Fruit fly (Drosophila melanogaster): ENCODE measurements around the gene CG10646.
A peak's percentile ranks its signal among the peaks of the same experiment; 100 is the strongest.

CG10646 gene

DNA sequence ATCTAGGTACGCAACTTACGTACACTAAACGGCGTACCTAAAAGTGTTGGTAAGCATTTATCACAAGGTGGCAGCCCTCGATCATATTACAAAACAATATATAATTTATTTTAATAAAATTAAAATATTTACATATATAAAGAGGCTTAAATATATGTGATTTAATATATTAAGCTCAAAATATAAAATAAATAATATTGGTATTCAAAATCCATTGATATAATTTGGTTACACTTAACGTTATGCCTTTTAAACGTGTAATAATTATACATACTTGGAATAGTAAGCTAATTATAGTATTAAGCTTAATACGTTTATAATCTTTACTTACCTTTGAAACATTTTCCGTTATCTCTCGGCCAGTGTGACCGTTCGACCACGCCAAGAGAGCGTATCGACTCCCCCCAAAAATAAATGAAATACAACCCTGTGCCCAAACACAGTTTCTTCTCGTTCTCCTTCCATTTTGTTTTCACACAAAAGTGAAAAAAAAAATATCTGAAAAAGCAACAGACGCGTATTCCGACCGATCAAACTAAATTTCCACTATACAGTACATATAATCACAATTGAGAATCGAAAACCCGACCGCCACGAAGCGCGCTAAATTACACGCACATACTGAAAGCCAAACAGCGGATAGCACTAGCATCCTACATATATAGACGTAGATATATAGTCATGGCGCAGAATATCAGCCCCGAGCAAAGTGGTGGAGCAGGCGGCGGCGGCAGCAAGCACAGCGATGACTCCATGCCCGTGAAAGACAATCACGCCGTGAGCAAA is at the start of gene CG10646, which contains the start of gene vih (continued):
- no peak for TF ChIP-seq CG6791 (GFP tag; IDR thresholded peaks at IDR 0.05; ENCODE audit: partially characterized antibody)
- TF ChIP-seq run (tag; optimal IDR thresholded peaks at IDR 0.05): no peak
- peak; percentile 15 for TF ChIP-seq Nf-YB (GFP tag; optimal IDR thresholded peaks at IDR 0.05)
- peak; percentile 29 for TF ChIP-seq CG31388 (GFP tag; optimal IDR thresholded peaks at IDR 0.05)
- no peak for TF ChIP-seq ssp (GFP tag; IDR thresholded peaks at IDR 0.05)
- TF ChIP-seq Trl (optimal IDR thresholded peaks at IDR 0.05): no peak
- peak; percentile 15 for TF ChIP-seq Trl (GFP tag; optimal IDR thresholded peaks at IDR 0.05)
- no peak for TF ChIP-seq her (GFP tag; optimal IDR thresholded peaks at IDR 0.05)
- TF ChIP-seq chinmo (GFP tag; IDR thresholded peaks at IDR 0.05; ENCODE audit: partially characterized antibody): no peak
- no peak for TF ChIP-seq esg (GFP tag; conservative IDR thresholded peaks at IDR 0.05)
- TF ChIP-seq Dip3 (GFP tag; optimal IDR thresholded peaks at IDR 0.05): no peak
- TF ChIP-seq ac (GFP tag; optimal IDR thresholded peaks at IDR 0.05): no peak
- TF ChIP-seq CG9932 (GFP tag; IDR thresholded peaks at IDR 0.05): 0 out of 2 replicates have a peak, but pooled peaks have one; percentile 46
- TF ChIP-seq exex (tag; optimal IDR thresholded peaks at IDR 0.05): peak; percentile 26
- TF ChIP-seq CG13424 (tag; optimal IDR thresholded peaks at IDR 0.05): peak; percentile 61
- peak; percentile 55 for TF ChIP-seq CG9727 (GFP tag; optimal IDR thresholded peaks at IDR 0.05)
- TF ChIP-seq CG15514 (GFP tag; optimal IDR thresholded peaks at IDR 0.05): peak; percentile 66
- no peak for TF ChIP-seq CG14667 (GFP tag; IDR thresholded peaks at IDR 0.05)
- TF ChIP-seq dm (GFP tag; optimal IDR thresholded peaks at IDR 0.05): no peak
- peak in 1 of 2 experiments; percentile 39 for TF ChIP-seq insv (GFP tag; optimal IDR thresholded peaks at IDR 0.05)
- no peak; the same call in 2 of the 3 replicates for TF ChIP-seq CG11456 (GFP tag; IDR thresholded peaks at IDR 0.05)
- peak; percentile 27 for TF ChIP-seq Fer3 (tag; optimal IDR thresholded peaks at IDR 0.05)
- peak; percentile 4 for TF ChIP-seq tap (tag; optimal IDR thresholded peaks at IDR 0.05)
- peak; percentile 54 for TF ChIP-seq az2 (GFP tag; optimal IDR thresholded peaks at IDR 0.05)
- TF ChIP-seq sc (optimal IDR thresholded peaks at IDR 0.05): no peak
- no peak for TF ChIP-seq sc (GFP tag; optimal IDR thresholded peaks at IDR 0.05)
- peak; percentile 49 for TF ChIP-seq Sry-δ (GFP tag; optimal IDR thresholded peaks at IDR 0.05)
- peak; percentile 40 for TF ChIP-seq CG7556 (GFP tag; optimal IDR thresholded peaks at IDR 0.05)
- TF ChIP-seq CG17568 (GFP tag; optimal IDR thresholded peaks at IDR 0.05): no peak
- TF ChIP-seq cas (GFP tag; IDR thresholded peaks at IDR 0.05): no peak
- TF ChIP-seq cato (GFP tag; optimal IDR thresholded peaks at IDR 0.05; ENCODE audit: borderline replicate concordance): no peak
- no peak for TF ChIP-seq Antp (GFP tag; optimal IDR thresholded peaks at IDR 0.05)
- TF ChIP-seq lola (GFP tag; optimal IDR thresholded peaks at IDR 0.05): peak in 1 of 3 experiments; percentile 37
- TF ChIP-seq gro (GFP tag; optimal IDR thresholded peaks at IDR 0.05): no peak
- TF ChIP-seq CG30020 (tag; optimal IDR thresholded peaks at IDR 0.05): peak; percentile 53
- no peak for TF ChIP-seq MTF-1 (GFP tag; optimal IDR thresholded peaks at IDR 0.05; ENCODE audit: borderline replicate concordance)
- peak; percentile 68 for TF ChIP-seq Sox100B (GFP tag; optimal IDR thresholded peaks at IDR 0.05)
- no peak for TF ChIP-seq CG12219 (GFP tag; optimal IDR thresholded peaks at IDR 0.05)
- TF ChIP-seq CG2889 (GFP tag; IDR thresholded peaks at IDR 0.05): no peak
- no peak for TF ChIP-seq ERR (GFP tag; optimal IDR thresholded peaks at IDR 0.05)
- TF ChIP-seq Nf-YA (GFP tag; IDR thresholded peaks at IDR 0.05): no peak
- TF ChIP-seq CG15696 (tag; optimal IDR thresholded peaks at IDR 0.05): peak; percentile 9
